Worm (Caenorhabditis elegans): Measurements from ENCODE around the gene lgc-25.

lgc-25 gene

ce11 chrX:14125870-14126269 lies 35.7 kb downstream of the lgc-25 start, which contains the start of gene F28H6.6 (continued):
- TF ChIP-seq set-16 (GFP tag; IDR thresholded peaks at IDR 0.05), result no peak
- no peak for TF ChIP-seq tag-97 (GFP tag; IDR thresholded peaks at IDR 0.05)
- no peak for TF ChIP-seq ceh-62 (tag; optimal IDR thresholded peaks at IDR 0.05)
- peak; percentile 5 for TF ChIP-seq dve-1 (tag; optimal IDR thresholded peaks at IDR 0.05; ENCODE audit: insufficient read depth)

DNA sequence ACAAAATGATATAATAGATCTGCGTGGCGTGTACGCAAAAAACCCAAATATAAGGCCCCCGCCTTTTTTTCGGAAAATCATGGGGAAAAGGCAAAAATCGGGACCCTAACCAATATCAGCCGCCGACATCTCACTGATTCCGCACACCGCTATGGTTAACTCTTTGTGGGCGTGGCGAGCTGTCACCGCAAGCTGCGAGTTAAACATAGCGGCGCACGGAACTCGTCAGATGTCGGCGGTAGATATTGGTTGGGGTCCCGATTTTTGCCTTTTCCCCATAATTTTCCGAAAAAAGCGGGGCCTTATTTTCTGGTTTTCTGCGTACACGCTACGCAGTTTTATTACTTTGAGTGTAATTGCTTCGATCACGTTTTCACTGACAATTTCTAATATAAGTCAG lies 42.8 kb downstream of the lgc-25 start:
- no peak for TF ChIP-seq rbr-2 (tag; optimal IDR thresholded peaks at IDR 0.05)
- no peak for TF ChIP-seq attf-4 (tag; optimal IDR thresholded peaks at IDR 0.05)
- no peak for TF ChIP-seq hlh-30 (tag; optimal IDR thresholded peaks at IDR 0.05; ENCODE audit: insufficient read depth)
- TF ChIP-seq ztf-11 (tag; optimal IDR thresholded peaks at IDR 0.05), result no peak
- no peak for TF ChIP-seq egl-27 (tag; optimal IDR thresholded peaks at IDR 0.05)
- TF ChIP-seq set-16 (GFP tag; IDR thresholded peaks at IDR 0.05), result 0 out of 2 replicates have a peak, but pooled peaks have one; percentile 10

DNA sequence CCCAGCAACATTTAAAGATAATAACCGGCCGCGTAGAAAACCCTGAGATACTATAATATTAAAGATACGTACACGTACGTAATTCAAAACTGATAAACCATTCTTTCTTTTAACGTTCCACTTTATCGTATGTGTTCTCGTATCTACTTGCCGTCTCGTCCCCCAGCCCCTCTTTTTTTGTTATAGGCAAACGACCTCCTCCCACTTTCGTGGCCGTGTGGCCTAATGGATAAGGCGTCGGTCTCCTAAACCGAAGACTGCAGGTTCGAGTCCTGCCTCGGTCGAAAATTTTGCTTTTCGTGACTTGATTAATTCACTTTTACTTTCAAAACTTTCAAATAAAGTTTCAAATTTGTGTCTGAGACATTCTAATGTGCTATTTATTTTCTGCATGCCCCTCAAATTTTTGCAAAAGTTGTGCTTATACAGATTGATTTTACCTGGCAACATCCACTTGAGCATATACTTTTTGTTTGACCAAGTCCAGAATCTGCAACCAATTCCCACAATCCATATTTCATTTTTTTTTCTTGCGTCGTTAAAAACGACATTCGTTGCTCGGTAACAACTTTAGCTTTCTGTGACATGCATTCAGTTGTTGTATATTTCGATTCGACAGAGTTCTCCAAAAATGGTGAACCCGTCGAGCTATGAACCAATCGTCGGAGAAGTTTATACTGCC lies 45.9 kb downstream of the lgc-25 start, which contains the start of gene F28H6.7:
F28H6.7 (plus strand) TSS at position 632 of the 682 bp plus-strand sequence.
- TF ChIP-seq jun-1 (tag; optimal IDR thresholded peaks at IDR 0.05), result no peak
- no peak for TF ChIP-seq ces-1 (GFP tag; optimal IDR thresholded peaks at IDR 0.05)
- no peak for TF ChIP-seq unc-39 (tag; optimal IDR thresholded peaks at IDR 0.05)
- no peak for TF ChIP-seq lin-39 (tag; optimal IDR thresholded peaks at IDR 0.05)
- no peak for TF ChIP-seq egl-27 (tag; optimal IDR thresholded peaks at IDR 0.05)
- TF ChIP-seq egl-43 (GFP tag; IDR thresholded peaks at IDR 0.05), result peak; percentile 92
- peak; percentile 18 for TF ChIP-seq T20F7.1 (GFP tag; optimal IDR thresholded peaks at IDR 0.05)
- no peak for TF ChIP-seq lin-1 (GFP tag; IDR thresholded peaks at IDR 0.05)
- 0 out of 2 replicates have a peak, but pooled peaks have one; percentile 47 for TF ChIP-seq F44E2.7 (GFP tag; IDR thresholded peaks at IDR 0.05)
- TF ChIP-seq aly-2 (tag; optimal IDR thresholded peaks at IDR 0.05), result no peak
- TF ChIP-seq Y5F2A.4 (GFP tag; optimal IDR thresholded peaks at IDR 0.05), result peak; percentile 52
- no peak for TF ChIP-seq nhr-6 (tag; optimal IDR thresholded peaks at IDR 0.05)
- TF ChIP-seq ZK337.2 (GFP tag; IDR thresholded peaks at IDR 0.05), result peak; percentile 60
- TF ChIP-seq cey-2 (tag; optimal IDR thresholded peaks at IDR 0.05; ENCODE audit: borderline replicate concordance, insufficient read depth), result no peak
- TF ChIP-seq lin-38 (GFP tag; IDR thresholded peaks at IDR 0.05), result no peak
- no peak for TF ChIP-seq nhr-42 (GFP tag; IDR thresholded peaks at IDR 0.05)
- no peak for TF ChIP-seq hlh-11 (tag; optimal IDR thresholded peaks at IDR 0.05)
- peak; percentile 61 for TF ChIP-seq rbr-2 (tag; optimal IDR thresholded peaks at IDR 0.05)
- no peak for TF ChIP-seq ceh-32 (tag; optimal IDR thresholded peaks at IDR 0.05; ENCODE audit: poor library complexity)
- no peak for TF ChIP-seq nhr-25 (tag; optimal IDR thresholded peaks at IDR 0.05; ENCODE audit: borderline replicate concordance, insufficient read depth)
- peak; percentile 76 for TF ChIP-seq snpc-1.2 (GFP tag; IDR thresholded peaks at IDR 0.05)
- no peak for TF ChIP-seq Y48G9A.11 (GFP tag; IDR thresholded peaks at IDR 0.05)
- 0 out of 2 replicates have a peak, but pooled peaks have one; percentile 55 for TF ChIP-seq F26F4.8 (GFP tag; conservative IDR thresholded peaks at IDR 0.05)
- no peak for TF ChIP-seq fos-1 (tag; optimal IDR thresholded peaks at IDR 0.05)
- TF ChIP-seq snpc-4 (tag; optimal IDR thresholded peaks at IDR 0.05), result no peak
- TF ChIP-seq nhr-111 (GFP tag; optimal IDR thresholded peaks at IDR 0.05), result peak; percentile 8
- TF ChIP-seq nhr-76 (tag; optimal IDR thresholded peaks at IDR 0.05), result no peak
- 0 out of 2 replicates have a peak, but pooled peaks have one; percentile 64 for TF ChIP-seq nhr-41 (GFP tag; IDR thresholded peaks at IDR 0.05)
- TF ChIP-seq hmg-1.1 (GFP tag; IDR thresholded peaks at IDR 0.05), result peak; percentile 82
- TF ChIP-seq lin-15B (tag; optimal IDR thresholded peaks at IDR 0.05), result no peak
- TF ChIP-seq dmd-6 (GFP tag; IDR thresholded peaks at IDR 0.05), result peak; percentile 43; the same call in 1 of the 2 replicates
- no peak for TF ChIP-seq ZK546.5 (tag; optimal IDR thresholded peaks at IDR 0.05)
- TF ChIP-seq mep-1 (tag; optimal IDR thresholded peaks at IDR 0.05), result peak; percentile 52
- TF ChIP-seq ceh-62 (tag; optimal IDR thresholded peaks at IDR 0.05), result no peak
- no peak for TF ChIP-seq nhr-10 (tag; optimal IDR thresholded peaks at IDR 0.05)
- TF ChIP-seq tra-1 (GFP tag; IDR thresholded peaks at IDR 0.05), result peak; percentile 59; the same call in 1 of the 2 replicates
- TF ChIP-seq spr-3 (GFP tag; optimal IDR thresholded peaks at IDR 0.05), result peak; percentile 66
- TF ChIP-seq madf-5 (GFP tag; IDR thresholded peaks at IDR 0.05), result peak in 1 of 2 experiments; percentile 30; a peak in 1 of 4 replicates
- no peak for TF ChIP-seq zag-1 (tag; optimal IDR thresholded peaks at IDR 0.05)
- TF ChIP-seq pqm-1 (tag; optimal IDR thresholded peaks at IDR 0.05), result no peak
